Fruit fly (Drosophila melanogaster) whole organism, prepupa: Measurements from ENCODE around the gene Alp12.

ENCODE experiments used
- Blimp-1 ChIP-seq: fragments of 200-800 bp; sonication (Bioruptor generic); optimal IDR thresholded peaks from 3 replicates; lab custom pipeline; 2017; ENCODE audit warnings: missing biosample characterization, missing genetic modification characterization, mild to moderate bottlenecking, moderate library complexity, missing genetic modification reagents
- CG10631 ChIP-seq: fragments of 200-800 bp; sonication (Bioruptor generic); optimal IDR thresholded peaks from 2 replicates; lab custom pipeline; 2016; ENCODE audit warnings: missing biosample characterization, missing genetic modification characterization
- CG10669 ChIP-seq: fragments of 200-800 bp; sonication (Bioruptor generic); optimal IDR thresholded peaks from 3 replicates; lab custom pipeline; 2018; ENCODE audit warnings: missing biosample characterization, mild to moderate bottlenecking, missing genetic modification characterization, moderate library complexity
- CG11294 ChIP-seq: fragments of 200-800 bp; sonication (Bioruptor generic); IDR thresholded peaks from 2 replicates; pipeline ENCODE4 v1.3.6; 2022; ENCODE audit warnings: missing biosample characterization, missing genetic modification characterization
- CG11762 ChIP-seq: fragments of 200-800 bp; sonication (Bioruptor generic); optimal IDR thresholded peaks from 3 replicates; lab custom pipeline; 2016; ENCODE audit warnings: missing biosample characterization, missing genetic modification characterization; ENCODE audit not compliant: insufficient read depth
- CG11902 ChIP-seq: fragments of 200-800 bp; sonication (Bioruptor generic); optimal IDR thresholded peaks from 3 replicates; lab custom pipeline; 2016; ENCODE audit warnings: missing biosample characterization, missing genetic modification characterization
- CG15336 ChIP-seq: fragments of 200-800 bp; sonication (Bioruptor generic); IDR thresholded peaks from 2 replicates; pipeline ENCODE4 v1.3.6; 2022; ENCODE audit warnings: missing biosample characterization, missing genetic modification characterization
- CG1621 ChIP-seq: fragments of 200-800 bp; sonication (Bioruptor generic); optimal IDR thresholded peaks from 3 replicates; lab custom pipeline; 2018; ENCODE audit warnings: missing biosample characterization, mild to moderate bottlenecking, missing genetic modification characterization
- CG16779 ChIP-seq: fragments of 200-800 bp; sonication (Bioruptor generic); optimal IDR thresholded peaks from 3 replicates; lab custom pipeline; 2017; ENCODE audit warnings: missing biosample characterization, mild to moderate bottlenecking, missing genetic modification characterization
- CG3032 ChIP-seq: fragments of 200-800 bp; optimal IDR thresholded peaks from 2 replicates; lab custom pipeline; 2019; ENCODE audit warnings: missing biosample characterization, mild to moderate bottlenecking, missing genetic modification characterization, moderate library complexity
- CG32006 ChIP-seq: fragments of 200-800 bp; sonication (Bioruptor generic); optimal IDR thresholded peaks from 3 replicates; lab custom pipeline; 2017; ENCODE audit warnings: missing biosample characterization, mild to moderate bottlenecking, missing genetic modification characterization
- CG34406 ChIP-seq: fragments of 200-800 bp; sonication (Bioruptor generic); optimal IDR thresholded peaks from 3 replicates; lab custom pipeline; 2016; ENCODE audit warnings: missing biosample characterization, missing genetic modification characterization
- CG3919 ChIP-seq: fragments of 200-800 bp; sonication (Bioruptor generic); optimal IDR thresholded peaks from 3 replicates; lab custom pipeline; 2016; ENCODE audit warnings: missing biosample characterization, missing genetic modification characterization
- CG4318 ChIP-seq: fragments of 200-800 bp; sonication (Bioruptor generic); optimal IDR thresholded peaks from 3 replicates; lab custom pipeline; 2017; ENCODE audit warnings: missing biosample characterization, mild to moderate bottlenecking, missing genetic modification characterization
- CG6163 ChIP-seq: fragments of 200-800 bp; sonication (Bioruptor generic); IDR thresholded peaks from 3 replicates; pipeline ENCODE4 v1.3.6; 2022; ENCODE audit warnings: missing biosample characterization, missing genetic modification characterization
- CG6276 ChIP-seq: fragments of 200-800 bp; sonication (Bioruptor generic); optimal IDR thresholded peaks from 2 replicates; lab custom pipeline; 2017; ENCODE audit warnings: missing biosample characterization, mild to moderate bottlenecking, missing genetic modification characterization
- CG6792 ChIP-seq: fragments of 200-800 bp; sonication (Bioruptor generic); optimal IDR thresholded peaks from 3 replicates; lab custom pipeline; 2016; ENCODE audit warnings: missing biosample characterization, missing genetic modification characterization
- CG6808 ChIP-seq: fragments of 200-800 bp; sonication (Bioruptor generic); optimal IDR thresholded peaks from 3 replicates; lab custom pipeline; 2017; ENCODE audit warnings: missing biosample characterization, missing genetic modification characterization, mild to moderate bottlenecking, moderate library complexity, missing genetic modification reagents
- CG6854 ChIP-seq: fragments of 200-800 bp; sonication (Bioruptor generic); optimal IDR thresholded peaks from 2 replicates; lab custom pipeline; 2017; ENCODE audit warnings: missing biosample characterization, mild to moderate bottlenecking, missing genetic modification characterization
- CG7368 ChIP-seq: fragments of 200-800 bp; sonication (Bioruptor generic); optimal IDR thresholded peaks from 3 replicates; lab custom pipeline; 2016; ENCODE audit warnings: missing biosample characterization, missing genetic modification characterization
- CG8119 ChIP-seq: fragments of 200-800 bp; sonication (Bioruptor generic); IDR thresholded peaks from 3 replicates; pipeline ENCODE4 v1.3.6; 2022; ENCODE audit warnings: missing biosample characterization, missing genetic modification characterization
- CG8632 ChIP-seq: fragments of 200-800 bp; sonication (Bioruptor generic); optimal IDR thresholded peaks from 3 replicates; lab custom pipeline; 2016; ENCODE audit warnings: missing biosample characterization, missing genetic modification characterization
- CG9139 ChIP-seq: fragments of 200-800 bp; sonication (Bioruptor generic); optimal IDR thresholded peaks from 3 replicates; lab custom pipeline; 2017; ENCODE audit warnings: missing biosample characterization, mild to moderate bottlenecking, missing genetic modification characterization
- Eip78C ChIP-seq: fragments of 200-800 bp; sonication (Bioruptor generic); peaks from one replicate; lab custom pipeline; 2016; ENCODE audit warnings: missing biosample characterization, missing genetic modification characterization
- Ets21C ChIP-seq: fragments of 200-800 bp; sonication (Bioruptor generic); optimal IDR thresholded peaks from 3 replicates; lab custom pipeline; 2016; ENCODE audit warnings: missing biosample characterization, missing genetic modification characterization
- Ets96B ChIP-seq: fragments of 200-800 bp; optimal IDR thresholded peaks from 2 replicates; lab custom pipeline; 2019; ENCODE audit warnings: missing biosample characterization, mild to moderate bottlenecking, missing genetic modification characterization, moderate library complexity
- Hr38 ChIP-seq: sonication (Bioruptor generic); optimal IDR thresholded peaks from 2 replicates; lab custom pipeline; 2016; ENCODE audit warnings: missing biosample characterization, missing genetic modification characterization
- Hr39 ChIP-seq: fragments of 200-800 bp; sonication (Bioruptor generic); optimal IDR thresholded peaks from 2 replicates; lab custom pipeline; 2016; ENCODE audit warnings: missing biosample characterization, missing genetic modification characterization
- Lpt ChIP-seq: fragments of 200-800 bp; sonication (Bioruptor generic); optimal IDR thresholded peaks from 3 replicates; lab custom pipeline; 2016; ENCODE audit warnings: missing biosample characterization, missing genetic modification characterization
- Met ChIP-seq: fragments of 200-800 bp; sonication (Bioruptor generic); optimal IDR thresholded peaks from 3 replicates; lab custom pipeline; 2016; ENCODE audit warnings: missing biosample characterization, missing genetic modification characterization
- OdsH ChIP-seq: fragments of 200-800 bp; sonication (Bioruptor generic); optimal IDR thresholded peaks from 3 replicates; lab custom pipeline; 2016; ENCODE audit warnings: missing biosample characterization, missing genetic modification characterization
- Sox15 ChIP-seq: fragments of 200-800 bp; sonication (Bioruptor generic); optimal IDR thresholded peaks from 3 replicates; lab custom pipeline; 2016; ENCODE audit warnings: missing biosample characterization, missing genetic modification characterization
- achi ChIP-seq: fragments of 200-800 bp; sonication (Bioruptor generic); optimal IDR thresholded peaks from 3 replicates; lab custom pipeline; 2016; ENCODE audit warnings: missing biosample characterization, missing genetic modification characterization
- acj6 ChIP-seq: fragments of 200-800 bp; sonication (Bioruptor generic); optimal IDR thresholded peaks from 3 replicates; lab custom pipeline; 2016; ENCODE audit warnings: missing biosample characterization, missing genetic modification characterization
- dac ChIP-seq: fragments of 200-800 bp; sonication (Bioruptor generic); optimal IDR thresholded peaks from 2 replicates; lab custom pipeline; 2017; ENCODE audit warnings: missing biosample characterization, mild to moderate bottlenecking, missing genetic modification characterization
- eg ChIP-seq: fragments of 200-800 bp; sonication (Bioruptor generic); IDR thresholded peaks from 3 replicates; pipeline ENCODE4 v1.3.6; 2022; ENCODE audit warnings: missing biosample characterization, missing genetic modification characterization
- fd59A ChIP-seq: fragments of 200-800 bp; sonication (Bioruptor generic); optimal IDR thresholded peaks from 2 replicates; lab custom pipeline; 2017; ENCODE audit warnings: missing biosample characterization, mild to moderate bottlenecking, missing genetic modification characterization, missing genetic modification reagents
- fkh ChIP-seq: fragments of 200-800 bp; sonication (Bioruptor generic); optimal IDR thresholded peaks from 3 replicates; lab custom pipeline; 2017; ENCODE audit warnings: missing biosample characterization, mild to moderate bottlenecking, missing genetic modification characterization, moderate library complexity
- lz ChIP-seq: fragments of 200-800 bp; sonication (Bioruptor generic); optimal IDR thresholded peaks from 3 replicates; lab custom pipeline; 2016; ENCODE audit warnings: missing biosample characterization, missing genetic modification characterization
- net ChIP-seq: fragments of 200-800 bp; sonication (Bioruptor generic); optimal IDR thresholded peaks from 3 replicates; lab custom pipeline; 2016; ENCODE audit warnings: missing biosample characterization, missing genetic modification characterization
- pdm3 ChIP-seq: fragments of 200-800 bp; sonication (Bioruptor generic); optimal IDR thresholded peaks from 3 replicates; lab custom pipeline; 2016; ENCODE audit warnings: missing biosample characterization, missing genetic modification characterization
- salr ChIP-seq, 2 experiments: fragments of 200-800 bp; sonication (Bioruptor generic); optimal IDR thresholded peaks; 3 replicates each; lab custom pipeline; 2016 to 2018; ENCODE audit warnings: missing biosample characterization in 2 of 2, missing genetic modification characterization in 2 of 2, mild to moderate bottlenecking in 1 of 2
- ss ChIP-seq, 2 experiments: fragments of 200-800 bp; sonication (Bioruptor generic); optimal IDR thresholded peaks; 2 replicates in 1 of 2; 3 replicates in 1 of 2; lab custom pipeline; 2017 to 2018; ENCODE audit warnings: mild to moderate bottlenecking in 2 of 2, missing biosample characterization in 2 of 2, missing genetic modification characterization in 2 of 2, moderate library complexity in 1 of 2
- svp ChIP-seq: fragments of 200-800 bp; sonication (Bioruptor generic); peaks from one replicate; lab custom pipeline; 2016; ENCODE audit warnings: missing biosample characterization, missing genetic modification characterization
- vri ChIP-seq: fragments of 200-800 bp; sonication (Bioruptor generic); optimal IDR thresholded peaks from 3 replicates; lab custom pipeline; 2016; ENCODE audit warnings: missing biosample characterization, mild to moderate bottlenecking, missing genetic modification characterization

The Alp12 gene

dm6 chr2L:19441339-19441738 is 17.5 kb downstream of the Alp12 start (continued):
- TF ChIP-seq achi (no peak), eg (peak; percentile 37; the same call in 1 of the 3 replicates)

- TF ChIP-seq fd59A (GFP tag; lab: Kevin White, UChicago) (no peak), eg (0 out of 3 replicates have a peak, but pooled peaks have one; percentile 39), OdsH (peak; percentile 13), CG32006 (peak; percentile 60), CG10669 (peak; percentile 9), CG16779 (tag; lab: Kevin White, UChicago) (peak; percentile 11), CG6792 (GFP tag; lab: Kevin White, UChicago) (no peak), svp (peak; percentile 71), Eip78C (GFP tag; lab: Kevin White, UChicago) (peak; percentile 24), net (GFP tag; lab: Kevin White, UChicago) (peak; percentile 18), CG6163 (GFP tag; lab: Robert Waterston, UW) (peak; percentile 40; the same call in 2 of the 3 replicates), CG9139 (GFP tag; lab: Kevin White, UChicago) (no peak), CG6808 (peak; percentile 40), salr (GFP tag; optimal IDR thresholded peaks at IDR 0.05; lab: Kevin White, UChicago) (peak in 1 of 2 experiments; percentile 1), CG11294 (GFP tag; lab: Robert Waterston, UW) (peak; percentile 27; the same call in 1 of the 2 replicates), Hr39 (GFP tag; lab: Kevin White, UChicago) (no peak), CG6276 (peak; percentile 60), CG4318 (GFP tag; lab: Kevin White, UChicago) (peak; percentile 27)
Measured at dm6 chr2L:19441791-19442190, 17.9 kb downstream of the Alp12 start, which contains the start of gene RanGAP. Gene RanGAP (plus strand): TSS chr2L:19441959.

DNA sequence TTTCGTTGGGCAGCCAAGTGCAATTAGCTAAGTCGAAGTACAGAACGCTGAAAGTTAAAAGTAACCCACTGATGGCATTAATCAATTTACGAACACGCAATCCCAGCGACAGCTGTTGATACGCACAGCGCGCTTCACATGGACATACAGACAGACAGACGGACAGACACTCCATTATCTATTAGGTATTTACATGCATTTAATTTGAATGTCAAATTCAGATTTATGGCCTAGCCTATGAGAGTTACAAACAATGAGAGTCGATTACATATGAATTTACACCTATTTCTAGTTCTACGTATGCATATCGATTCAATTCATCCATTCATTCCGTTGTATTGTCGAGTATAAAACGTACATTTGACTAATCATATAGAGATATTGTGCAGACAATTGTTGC is 18.8 kb downstream of the Alp12 start, which contains the start of gene CG10237:
Gene CG10237, minus strand, starts transcription at position 101 of the 400 bp plus-strand sequence.
- TF ChIP-seq CG6854 (GFP tag; lab: Kevin White, UChicago): no peak
- no peak for TF ChIP-seq pdm3
- TF ChIP-seq, all 60 proteins: peak for 0

- TF ChIP-seq Ets96B (tag; lab: Kevin White, UChicago) (peak; percentile 84), acj6 (peak; percentile 95), CG8119 (GFP tag; lab: Robert Waterston, UW) (peak; percentile 77; the same call in 2 of the 3 replicates), CG8632 (peak; percentile 84), CG10669 (peak; percentile 81), fd59A (GFP tag; lab: Kevin White, UChicago) (peak; percentile 81), CG7368 (GFP tag; lab: Kevin White, UChicago) (peak; percentile 83), CG3919 (GFP tag; lab: Kevin White, UChicago) (peak; percentile 92), CG6792 (GFP tag; lab: Kevin White, UChicago) (peak; percentile 91), lz (GFP tag; lab: Kevin White, UChicago) (peak; percentile 96), Lpt (peak; percentile 88), ss (GFP tag; optimal IDR thresholded peaks at IDR 0.05; lab: Kevin White, UChicago) (peak; percentile 67 to 84), net (GFP tag; lab: Kevin White, UChicago) (peak; percentile 81), Hr39 (GFP tag; lab: Kevin White, UChicago) (peak; percentile 97), dac (peak; percentile 84), fkh (GFP tag; lab: Kevin White, UChicago) (no peak), vri (GFP tag; lab: Kevin White, UChicago) (no peak), CG32006 (peak; percentile 90), CG11762 (GFP tag; lab: Kevin White, UChicago) (peak; percentile 84), achi (peak; percentile 92), eg (peak; percentile 86), Sox15 (GFP tag; lab: Kevin White, UChicago) (peak; percentile 96), CG11902 (GFP tag; lab: Kevin White, UChicago) (peak; percentile 94), CG10631 (peak; percentile 95), CG6808 (peak; percentile 81), CG1621 (peak; percentile 77), Ets21C (GFP tag; lab: Kevin White, UChicago) (peak; percentile 95), CG34406 (GFP tag; lab: Kevin White, UChicago) (peak; percentile 86), Blimp-1 (GFP tag; lab: Kevin White, UChicago) (peak; percentile 74), Met (GFP tag; lab: Kevin White, UChicago) (peak; percentile 93), CG15336 (GFP tag; lab: Robert Waterston, UW) (peak; percentile 79), CG3032 (tag; lab: Kevin White, UChicago) (peak; percentile 91), Hr38 (GFP tag; lab: Kevin White, UChicago) (peak; percentile 53), CG6276 (no peak)
Measured at dm6 chr2L:19444734-19445140, 20.9 kb downstream of the Alp12 start, which contains the start of gene Hs2st. Gene Hs2st (minus strand): TSS chr2L:19444750.
